Fruit fly (Drosophila melanogaster) whole organism, embryonic: ENCODE measurements around the gene Eig71Eg.

Source experiments
- Atf3 ChIP-seq: fragments of 200-800 bp; sonication (Bioruptor generic); optimal IDR thresholded peaks from 3 replicates; lab custom pipeline; 2016; ENCODE audit warnings: missing biosample characterization, missing genetic modification characterization
- CG10267 ChIP-seq: fragments of 200-800 bp; sonication (Bioruptor generic); optimal IDR thresholded peaks from 2 replicates; lab custom pipeline; 2018; ENCODE audit warnings: missing biosample characterization, mild to moderate bottlenecking, missing genetic modification characterization, moderate library complexity
- CG10462 ChIP-seq: fragments of 200-800 bp; sonication (Bioruptor generic); optimal IDR thresholded peaks from 2 replicates; lab custom pipeline; 2016; ENCODE audit warnings: missing biosample characterization, missing genetic modification characterization
- CG10979 ChIP-seq: fragments of 200-800 bp; sonication (Bioruptor generic); optimal IDR thresholded peaks from 2 replicates; lab custom pipeline; 2018; ENCODE audit warnings: missing biosample characterization, mild to moderate bottlenecking, missing genetic modification characterization, moderate library complexity
- CG13775 ChIP-seq: fragments of 200-800 bp; sonication (Bioruptor generic); optimal IDR thresholded peaks from 3 replicates; lab custom pipeline; 2017; ENCODE audit warnings: missing biosample characterization, mild to moderate bottlenecking, missing genetic modification characterization
- CG13894 ChIP-seq: fragments of 200-800 bp; sonication (Bioruptor generic); optimal IDR thresholded peaks from 3 replicates; lab custom pipeline; 2018; ENCODE audit warnings: missing biosample characterization, mild to moderate bottlenecking, missing genetic modification characterization, moderate library complexity
- CG17328 ChIP-seq: fragments of 200-800 bp; sonication (Bioruptor generic); IDR thresholded peaks from 2 replicates; pipeline ENCODE4 v1.3.6; 2022; ENCODE audit warnings: missing biosample characterization, missing genetic modification characterization
- CG17385 ChIP-seq: fragments of 200-800 bp; sonication (Bioruptor generic); optimal IDR thresholded peaks from 3 replicates; lab custom pipeline; 2018; ENCODE audit warnings: missing biosample characterization, mild to moderate bottlenecking, missing genetic modification characterization
- CG1792 ChIP-seq: fragments of 200-800 bp; sonication (Bioruptor generic); optimal IDR thresholded peaks from 2 replicates; lab custom pipeline; 2016; ENCODE audit warnings: missing biosample characterization, missing genetic modification characterization
- CG18619 ChIP-seq: fragments of 200-800 bp; sonication (Bioruptor generic); optimal IDR thresholded peaks from 3 replicates; lab custom pipeline; 2017; ENCODE audit warnings: missing biosample characterization, mild to moderate bottlenecking, missing genetic modification characterization
- CG31224 ChIP-seq: fragments of 200-800 bp; sonication (Bioruptor generic); IDR thresholded peaks from 2 replicates; pipeline ENCODE4 v1.3.6; 2022; ENCODE audit warnings: missing biosample characterization, missing genetic modification characterization
- CG34422 ChIP-seq: fragments of 200-800 bp; sonication (Bioruptor generic); IDR thresholded peaks from 3 replicates; pipeline ENCODE4 v1.3.6; 2022; ENCODE audit warnings: missing biosample characterization, missing genetic modification characterization
- CG3995 ChIP-seq: fragments of 200-800 bp; sonication (Bioruptor generic); optimal IDR thresholded peaks from 3 replicates; lab custom pipeline; 2016; ENCODE audit warnings: missing biosample characterization, missing genetic modification characterization
- CG6854 ChIP-seq: fragments of 200-800 bp; sonication (Bioruptor generic); optimal IDR thresholded peaks from 3 replicates; lab custom pipeline; 2017; ENCODE audit warnings: missing biosample characterization, mild to moderate bottlenecking, missing genetic modification characterization
- CG7963 ChIP-seq: fragments of 200-800 bp; sonication (Bioruptor generic); IDR thresholded peaks from 3 replicates; pipeline ENCODE4 v1.3.6; 2022; ENCODE audit warnings: missing biosample characterization, missing genetic modification characterization; ENCODE audit not compliant: partially characterized antibody
- CG8388 ChIP-seq: fragments of 200-800 bp; sonication (Bioruptor generic); optimal IDR thresholded peaks from 2 replicates; lab custom pipeline; 2019; ENCODE audit warnings: missing biosample characterization, mild to moderate bottlenecking, missing genetic modification characterization, moderate library complexity
- CkIIα-i1 ChIP-seq: fragments of 200-800 bp; sonication (Bioruptor generic); IDR thresholded peaks from 2 replicates; pipeline ENCODE4 v1.3.6; 2022; ENCODE audit warnings: missing biosample characterization, missing genetic modification characterization
- D ChIP-seq, 2 experiments: fragments of 200-800 bp in 1 of 2; fragments of >200 bp in 1 of 2; sonication (Bioruptor generic) in 1 of 2; optimal IDR thresholded peaks; 2 replicates in 1 of 2; 3 replicates in 1 of 2; lab custom pipeline; 2017; ENCODE audit warnings: mild to moderate bottlenecking in 1 of 2, missing biosample characterization in 1 of 2, missing genetic modification characterization in 1 of 2, missing genetic modification reagents in 1 of 2
- Fer3 ChIP-seq: fragments of 200-800 bp; sonication (Bioruptor generic); optimal IDR thresholded peaks from 2 replicates; lab custom pipeline; 2018; ENCODE audit warnings: missing biosample characterization, mild to moderate bottlenecking, missing genetic modification characterization, moderate library complexity
- H15 ChIP-seq: fragments of 200-800 bp; sonication (Bioruptor generic); IDR thresholded peaks from 3 replicates; pipeline ENCODE4 v1.3.6; 2022; ENCODE audit warnings: missing biosample characterization, missing genetic modification characterization
- HmgZ ChIP-seq: fragments of 200-800 bp; sonication (Bioruptor generic); optimal IDR thresholded peaks from 2 replicates; lab custom pipeline; 2018; ENCODE audit warnings: missing biosample characterization, mild to moderate bottlenecking, missing genetic modification characterization
- Hr51 ChIP-seq, 2 experiments: fragments of 200-800 bp; sonication (Bioruptor generic); optimal IDR thresholded peaks; 2 replicates in 1 of 2; 3 replicates in 1 of 2; lab custom pipeline; 2016 to 2018; ENCODE audit warnings: missing biosample characterization in 2 of 2, missing genetic modification characterization in 2 of 2, mild to moderate bottlenecking in 1 of 2, moderate library complexity in 1 of 2
- NfI ChIP-seq: fragments of 200-800 bp; sonication (Bioruptor generic); optimal IDR thresholded peaks from 3 replicates; lab custom pipeline; 2018; ENCODE audit warnings: missing biosample characterization, mild to moderate bottlenecking, missing genetic modification characterization, moderate library complexity
- PHDP ChIP-seq: fragments of 200-800 bp; sonication (Bioruptor generic); optimal IDR thresholded peaks from 3 replicates; lab custom pipeline; 2018; ENCODE audit warnings: missing biosample characterization, mild to moderate bottlenecking, missing genetic modification characterization, moderate library complexity
- Usf ChIP-seq: fragments of 200-800 bp; sonication (Bioruptor generic); optimal IDR thresholded peaks from 2 replicates; lab custom pipeline; 2017; ENCODE audit warnings: missing genotype, missing biosample characterization, missing genetic modification characterization
- ac ChIP-seq: fragments of 200-800 bp; sonication (Bioruptor generic); optimal IDR thresholded peaks from 3 replicates; lab custom pipeline; 2017; ENCODE audit warnings: missing biosample characterization, mild to moderate bottlenecking, missing genetic modification characterization
- bsh ChIP-seq, 2 experiments: fragments of 200-800 bp; sonication (Bioruptor generic); optimal IDR thresholded peaks; 2 replicates each; lab custom pipeline; 2017 to 2018; ENCODE audit warnings: mild to moderate bottlenecking in 2 of 2, missing biosample characterization in 2 of 2, missing genetic modification characterization in 2 of 2, moderate library complexity in 1 of 2
- btn ChIP-seq: fragments of 200-800 bp; sonication (Bioruptor generic); optimal IDR thresholded peaks from 2 replicates; lab custom pipeline; 2016; ENCODE audit warnings: missing biosample characterization, missing genetic modification characterization
- ci ChIP-seq: fragments of 200-800 bp; sonication (Bioruptor generic); IDR thresholded peaks from 3 replicates; pipeline ENCODE4 v1.3.6; 2022; ENCODE audit warnings: missing biosample characterization, missing genetic modification characterization
- dmrt11E ChIP-seq: fragments of 200-800 bp; sonication (Bioruptor generic); optimal IDR thresholded peaks from 3 replicates; lab custom pipeline; 2018; ENCODE audit warnings: missing biosample characterization, mild to moderate bottlenecking, missing genetic modification characterization, moderate library complexity
- dysf ChIP-seq: fragments of 200-800 bp; sonication (Bioruptor generic); IDR thresholded peaks from 3 replicates; pipeline ENCODE4 v1.3.6; 2022; ENCODE audit warnings: missing biosample characterization, missing genetic modification characterization
- ewg ChIP-seq: fragments of 200-800 bp; sonication (Bioruptor generic); optimal IDR thresholded peaks from 3 replicates; lab custom pipeline; 2017; ENCODE audit warnings: mild to moderate bottlenecking, missing biosample characterization, missing genetic modification reagents, missing genetic modification characterization
- exex ChIP-seq: fragments of 200-800 bp; sonication (Bioruptor generic); optimal IDR thresholded peaks from 4 replicates; lab custom pipeline; 2018; ENCODE audit warnings: missing biosample characterization, mild to moderate bottlenecking, missing genetic modification characterization, moderate library complexity
- fd3F ChIP-seq: fragments of 200-800 bp; sonication (Bioruptor generic); optimal IDR thresholded peaks from 2 replicates; lab custom pipeline; 2018; ENCODE audit warnings: missing biosample characterization, mild to moderate bottlenecking, missing genetic modification characterization, moderate library complexity
- fru ChIP-seq: fragments of >200 bp; optimal IDR thresholded peaks from 2 replicates; lab custom pipeline; 2017
- fu2 ChIP-seq: fragments of 200-800 bp; sonication (Bioruptor generic); optimal IDR thresholded peaks from 2 replicates; lab custom pipeline; 2016; ENCODE audit warnings: missing biosample characterization, missing genetic modification characterization
- gfzf ChIP-seq: fragments of 200-800 bp; sonication (Bioruptor generic); optimal IDR thresholded peaks from 2 replicates; lab custom pipeline; 2016; ENCODE audit warnings: missing biosample characterization, mild to moderate bottlenecking, missing genetic modification characterization, moderate library complexity
- grn ChIP-seq: fragments of 200-800 bp; sonication (Bioruptor generic); optimal IDR thresholded peaks from 3 replicates; lab custom pipeline; 2017; ENCODE audit warnings: missing biosample characterization, missing genetic modification characterization
- lola ChIP-seq, 3 experiments: fragments of >200 bp in 2 of 3; fragments of 200-800 bp in 1 of 3; sonication (Bioruptor generic) in 1 of 3; optimal IDR thresholded peaks; 2 replicates each; lab custom pipeline; 2017 to 2019; ENCODE audit warnings: missing biosample characterization in 3 of 3, missing genetic modification characterization in 3 of 3, mild to moderate bottlenecking in 1 of 3, moderate library complexity in 1 of 3
- nom ChIP-seq: fragments of 200-800 bp; sonication (Bioruptor generic); optimal IDR thresholded peaks from 2 replicates; lab custom pipeline; 2017; ENCODE audit warnings: missing biosample characterization, missing genetic modification characterization, mild to moderate bottlenecking, moderate library complexity, missing genetic modification reagents
- odd ChIP-seq: fragments of 200-800 bp; sonication (Bioruptor generic); optimal IDR thresholded peaks from 2 replicates; lab custom pipeline; 2017; ENCODE audit warnings: missing biosample characterization, mild to moderate bottlenecking, missing genetic modification characterization
- phol ChIP-seq: fragments of 200-800 bp; sonication (Bioruptor generic); optimal IDR thresholded peaks from 3 replicates; lab custom pipeline; 2018; ENCODE audit warnings: missing biosample characterization, mild to moderate bottlenecking, missing genetic modification characterization, moderate library complexity
- repo ChIP-seq: fragments of 200-800 bp; sonication (Bioruptor generic); optimal IDR thresholded peaks from 2 replicates; lab custom pipeline; 2016; ENCODE audit warnings: missing biosample characterization, missing genetic modification characterization
- row ChIP-seq: fragments of 200-800 bp; sonication (Bioruptor generic); IDR thresholded peaks from 3 replicates; pipeline ENCODE4 v1.3.6; 2022; ENCODE audit warnings: missing biosample characterization, missing genetic modification characterization
- sens ChIP-seq: fragments of 200-800 bp; sonication (Bioruptor generic); peaks from one replicate; lab custom pipeline; 2016; ENCODE audit warnings: missing biosample characterization, missing genetic modification characterization
- sima ChIP-seq: fragments of 200-800 bp; sonication (Bioruptor generic); optimal IDR thresholded peaks from 2 replicates; lab custom pipeline; 2016; ENCODE audit warnings: missing biosample characterization, missing genetic modification characterization
- sob ChIP-seq: fragments of 200-800 bp; sonication (Bioruptor generic); IDR thresholded peaks from 2 replicates; pipeline ENCODE4 v1.3.6; 2022; ENCODE audit warnings: missing biosample characterization, missing genetic modification characterization
- zfh2 ChIP-seq: fragments of 200-800 bp; sonication (Bioruptor generic); optimal IDR thresholded peaks from 2 replicates; lab custom pipeline; 2016; ENCODE audit warnings: missing biosample characterization, missing genetic modification characterization

Gene Eig71Eg

dm6 chr3L:15692794-15693532 is 35.5 kb downstream of the Eig71Eg start:
- peak in 1 of 2 experiments; percentile 55 for TF ChIP-seq Hr51 (GFP tag; optimal IDR thresholded peaks at IDR 0.05; lab: Kevin White, UChicago)
- no peak for TF ChIP-seq sob (GFP tag; lab: Robert Waterston, UW)
- TF ChIP-seq fru, result no peak
- no peak for TF ChIP-seq Fer3
- no peak for TF ChIP-seq CG13894 (tag; lab: Kevin White, UChicago)
- no peak for TF ChIP-seq CkIIα-i1 (GFP tag; lab: Robert Waterston, UW)
- no peak for TF ChIP-seq btn (GFP tag; lab: Kevin White, UChicago)
- peak; percentile 80 for TF ChIP-seq dmrt11E (tag; lab: Kevin White, UChicago)
- peak; percentile 18 for TF ChIP-seq odd (GFP tag; lab: Kevin White, UChicago)
- 0 out of 3 replicates have a peak, but pooled peaks have one; percentile 9 for TF ChIP-seq dysf (GFP tag; lab: Robert Waterston, UW)
- peak; percentile 87 for TF ChIP-seq grn (GFP tag; lab: Kevin White, UChicago)
- TF ChIP-seq CG17385, result peak; percentile 8
- TF ChIP-seq sens (GFP tag; lab: Kevin White, UChicago), result peak; percentile 69
- TF ChIP-seq CG18619 (GFP tag; lab: Kevin White, UChicago), result peak; percentile 38
- no peak for TF ChIP-seq CG31224 (GFP tag; lab: Robert Waterston, UW)
- no peak for TF ChIP-seq CG7963
- TF ChIP-seq CG1792 (GFP tag; lab: Kevin White, UChicago), result no peak
- TF ChIP-seq zfh2 (GFP tag; lab: Kevin White, UChicago), result no peak
- no peak for TF ChIP-seq gfzf (GFP tag; lab: Kevin White, UChicago)
- no peak for TF ChIP-seq CG34422 (GFP tag; lab: Robert Waterston, UW)
- peak in 1 of 2 experiments; percentile 41 for TF ChIP-seq bsh (GFP tag; optimal IDR thresholded peaks at IDR 0.05; lab: Kevin White, UChicago)
- TF ChIP-seq CG10462, result no peak
- TF ChIP-seq CG10979 (tag; lab: Kevin White, UChicago), result peak; percentile 78
- TF ChIP-seq fd3F (GFP tag; lab: Kevin White, UChicago), result no peak
- TF ChIP-seq ci (GFP tag; lab: Robert Waterston, UW), result no peak
- TF ChIP-seq fu2 (GFP tag; lab: Kevin White, UChicago), result no peak
- TF ChIP-seq PHDP, result no peak
- peak in 1 of 3 experiments; percentile 79 for TF ChIP-seq lola (GFP tag; optimal IDR thresholded peaks at IDR 0.05; lab: Kevin White, UChicago)
- TF ChIP-seq CG3995, result no peak
- TF ChIP-seq NfI (GFP tag; lab: Kevin White, UChicago), result no peak
- no peak for TF ChIP-seq CG6854
- TF ChIP-seq sima (GFP tag; lab: Kevin White, UChicago), result no peak
- TF ChIP-seq phol (tag; lab: Kevin White, UChicago), result peak; percentile 78
- TF ChIP-seq Atf3, result no peak
- no peak for TF ChIP-seq H15 (GFP tag; lab: Robert Waterston, UW)
- peak; percentile 19 for TF ChIP-seq ewg (GFP tag; lab: Kevin White, UChicago)
- TF ChIP-seq row (GFP tag; lab: Robert Waterston, UW), result 0 out of 3 replicates have a peak, but pooled peaks have one; percentile 20
- TF ChIP-seq D (optimal IDR thresholded peaks at IDR 0.05; lab: Kevin White, UChicago), result no peak
- peak; percentile 56 for TF ChIP-seq D (GFP tag; optimal IDR thresholded peaks at IDR 0.05; lab: Kevin White, UChicago)
- TF ChIP-seq CG8388, result peak; percentile 42
- TF ChIP-seq nom (GFP tag; lab: Kevin White, UChicago), result no peak
- peak; percentile 55 for TF ChIP-seq CG10267 (tag; lab: Kevin White, UChicago)
- TF ChIP-seq ac (GFP tag; lab: Kevin White, UChicago), result no peak
- TF ChIP-seq repo (GFP tag; lab: Kevin White, UChicago), result no peak
- TF ChIP-seq Usf (GFP tag; lab: Kevin White, UChicago), result peak; percentile 1
- TF ChIP-seq HmgZ (tag; lab: Kevin White, UChicago), result no peak
- 0 out of 2 replicates have a peak, but pooled peaks have one; percentile 12 for TF ChIP-seq CG17328
- no peak for TF ChIP-seq exex
- TF ChIP-seq CG13775 (GFP tag; lab: Kevin White, UChicago), result peak; percentile 34
